Worm (Caenorhabditis elegans) whole organism, young adult: ENCODE results near the gene ZK512.11.

Experiments
- B0035.1 ChIP-seq: sonication (generic microtip); optimal IDR thresholded peaks from 2 replicates; lab custom pipeline; 2016; ENCODE audit warnings: missing genetic modification characterization, mild to moderate bottlenecking, missing compliant biosample characterization, missing genotype, missing genetic modification reagents
- C17E4.6 ChIP-seq: fragments of 200-800 bp; sonication (Bioruptor generic); IDR thresholded peaks from 2 replicates; pipeline ENCODE4 v1.3.6; 2022; ENCODE audit warnings: missing genetic modification reagents, missing genetic modification characterization, missing compliant biosample characterization
- D2030.7 ChIP-seq: fragments of 200-800 bp; sonication (Bioruptor generic); IDR thresholded peaks from 2 replicates; pipeline ENCODE4 v1.3.6; 2022; ENCODE audit warnings: missing genetic modification reagents, missing genetic modification characterization, missing compliant biosample characterization
- F10E7.11 ChIP-seq: sonication (generic microtip); optimal IDR thresholded peaks from 2 replicates; lab custom pipeline; 2017; ENCODE audit warnings: mild to moderate bottlenecking, missing genetic modification characterization, moderate library complexity, missing compliant biosample characterization
- F55B11.4 ChIP-seq: sonication (generic microtip); optimal IDR thresholded peaks from 2 replicates; lab custom pipeline; 2016; ENCODE audit warnings: missing compliant biosample characterization, missing genetic modification characterization, borderline replicate concordance; ENCODE audit not compliant: insufficient read depth
- Y53G8AR.9 ChIP-seq: fragments of 200-800 bp; sonication (Bioruptor generic); conservative IDR thresholded peaks from 2 replicates; pipeline ENCODE4 v1.3.6; 2022; ENCODE audit warnings: missing genetic modification reagents, missing genetic modification characterization, missing compliant biosample characterization
- Y67H2A.10 ChIP-seq: fragments of 200-800 bp; sonication (Bioruptor generic); conservative IDR thresholded peaks from 2 replicates; pipeline ENCODE4 v1.3.6; 2022; ENCODE audit warnings: missing genetic modification reagents, missing genetic modification characterization, missing compliant biosample characterization
- Y95B8A.8 ChIP-seq: fragments of 200-800 bp; sonication (Bioruptor generic); IDR thresholded peaks from 2 replicates; pipeline ENCODE4 v1.3.6; 2022; ENCODE audit warnings: missing genetic modification reagents, missing genetic modification characterization, missing compliant biosample characterization
- attf-5 ChIP-seq: fragments of 200-800 bp; sonication (Bioruptor generic); optimal IDR thresholded peaks from 2 replicates; lab custom pipeline; 2018; ENCODE audit warnings: mild to moderate bottlenecking, missing genetic modification characterization, missing compliant biosample characterization
- bed-1 ChIP-seq: fragments of 200-800 bp; sonication (Bioruptor generic); IDR thresholded peaks from 2 replicates; pipeline ENCODE4 v1.3.6; 2022; ENCODE audit warnings: missing genetic modification reagents, missing genetic modification characterization, missing compliant biosample characterization
- ceh-40 ChIP-seq: fragments of 200-800 bp; sonication (Bioruptor generic); IDR thresholded peaks from 2 replicates; pipeline ENCODE4 v1.3.6; 2022; ENCODE audit warnings: missing genetic modification characterization, missing compliant biosample characterization
- chd-7 ChIP-seq: sonication (generic microtip); optimal IDR thresholded peaks from 2 replicates; lab custom pipeline; 2016; ENCODE audit warnings: mild to moderate bottlenecking, missing genetic modification characterization, moderate library complexity, missing compliant biosample characterization
- die-1 ChIP-seq: sonication (generic microtip); optimal IDR thresholded peaks from 2 replicates; lab custom pipeline; 2016; ENCODE audit warnings: missing genotype, mild to moderate bottlenecking, missing genetic modification characterization, missing compliant biosample characterization
- dpff-1 ChIP-seq: sonication (generic microtip); optimal IDR thresholded peaks from 2 replicates; lab custom pipeline; 2017; ENCODE audit warnings: mild to moderate bottlenecking, missing genetic modification characterization, missing compliant biosample characterization
- dpl-1 ChIP-seq: fragments of 150-350 bp; optimal IDR thresholded peaks from 2 replicates; lab custom pipeline; 2014; ENCODE audit warnings: missing biosample characterization, missing genetic modification reagents, missing genetic modification characterization
- egl-18 ChIP-seq: fragments of 200-800 bp; sonication (Bioruptor generic); IDR thresholded peaks from 2 replicates; pipeline ENCODE4 v1.3.6; 2022; ENCODE audit warnings: missing genetic modification reagents, missing genetic modification characterization, missing compliant biosample characterization
- ets-4 ChIP-seq: fragments of 200-800 bp; sonication (Bioruptor generic); optimal IDR thresholded peaks from 2 replicates; lab custom pipeline; 2018; ENCODE audit warnings: mild to moderate bottlenecking, missing genetic modification characterization, missing compliant biosample characterization
- fkh-3 ChIP-seq: sonication (generic microtip); optimal IDR thresholded peaks from 2 replicates; lab custom pipeline; 2016; ENCODE audit warnings: mild to moderate bottlenecking, missing genetic modification characterization, missing compliant biosample characterization
- hrde-1 ChIP-seq: sonication (generic microtip); optimal IDR thresholded peaks from 2 replicates; lab custom pipeline; 2016; ENCODE audit warnings: missing genetic modification characterization, mild to moderate bottlenecking, missing compliant biosample characterization, moderate library complexity, missing genotype, missing genetic modification reagents, borderline replicate concordance
- hsf-1 ChIP-seq: fragments of 200-800 bp; sonication (Bioruptor generic); IDR thresholded peaks from 2 replicates; pipeline ENCODE4 v1.3.6; 2022; ENCODE audit warnings: missing genetic modification reagents, missing genetic modification characterization, missing compliant biosample characterization
- lag-1 ChIP-seq: fragments of 200-800 bp; sonication (Bioruptor generic); IDR thresholded peaks from 2 replicates; pipeline ENCODE4 v1.3.6; 2022; ENCODE audit warnings: missing genetic modification reagents, missing genetic modification characterization, missing compliant biosample characterization
- let-526 ChIP-seq: fragments of 200-800 bp; sonication (Bioruptor generic); IDR thresholded peaks from 2 replicates; pipeline ENCODE4 v1.3.6; 2022; ENCODE audit warnings: missing genetic modification reagents, missing genetic modification characterization, missing compliant biosample characterization
- let-607 ChIP-seq, 2 experiments: fragments of 200-800 bp in 1 of 2; sonication (Bioruptor generic) in 1 of 2; sonication (generic microtip) in 1 of 2; optimal IDR thresholded peaks; 2 replicates each; lab custom pipeline; 2016 to 2018; ENCODE audit warnings: mild to moderate bottlenecking in 2 of 2, missing compliant biosample characterization in 2 of 2, missing genetic modification characterization in 2 of 2, moderate library complexity in 2 of 2, missing genotype in 1 of 2
- lin-40 ChIP-seq: sonication (generic microtip); optimal IDR thresholded peaks from 2 replicates; lab custom pipeline; 2016; ENCODE audit warnings: missing genetic modification characterization, mild to moderate bottlenecking, missing compliant biosample characterization, missing genotype, missing genetic modification reagents
- lsy-27 ChIP-seq: sonication (generic microtip); optimal IDR thresholded peaks from 2 replicates; lab custom pipeline; 2017; ENCODE audit warnings: missing genetic modification characterization, mild to moderate bottlenecking, missing compliant biosample characterization, antibody characterized with exemption, missing genotype, borderline replicate concordance; ENCODE audit not compliant: insufficient read depth
- madf-10 ChIP-seq: sonication (generic microtip); optimal IDR thresholded peaks from 2 replicates; lab custom pipeline; 2016; ENCODE audit warnings: mild to moderate bottlenecking, missing genetic modification characterization, missing compliant biosample characterization
- madf-6 ChIP-seq: fragments of 200-800 bp; sonication (Bioruptor generic); IDR thresholded peaks from 2 replicates; pipeline ENCODE4 v1.3.6; 2022; ENCODE audit warnings: missing genetic modification reagents, missing genetic modification characterization, missing compliant biosample characterization
- mxl-1 ChIP-seq: sonication (generic microtip); optimal IDR thresholded peaks from 2 replicates; lab custom pipeline; 2016; ENCODE audit warnings: missing genetic modification characterization, missing compliant biosample characterization
- nfya-1 ChIP-seq: sonication (generic microtip); optimal IDR thresholded peaks from 2 replicates; lab custom pipeline; 2017; ENCODE audit warnings: antibody characterized with exemption, missing compliant biosample characterization, missing genetic modification characterization, borderline replicate concordance; ENCODE audit not compliant: insufficient read depth
- nfyb-1 ChIP-seq: fragments of 200-800 bp; sonication (Bioruptor generic); IDR thresholded peaks from 2 replicates; pipeline ENCODE4 v1.3.6; 2022; ENCODE audit warnings: missing genetic modification reagents, missing genetic modification characterization, missing compliant biosample characterization
- nhr-80 ChIP-seq: sonication (generic microtip); optimal IDR thresholded peaks from 2 replicates; lab custom pipeline; 2016; ENCODE audit warnings: missing genetic modification characterization, missing compliant biosample characterization
- rec-8 ChIP-seq, 2 experiments: sonication (generic microtip); optimal IDR thresholded peaks; 2 replicates each; lab custom pipeline; 2016; ENCODE audit warnings: mild to moderate bottlenecking in 2 of 2, missing genetic modification characterization in 2 of 2, missing genetic modification reagents in 2 of 2, missing genotype in 2 of 2, missing biosample characterization in 1 of 2, missing compliant biosample characterization in 1 of 2, moderate library complexity in 1 of 2
- repo-1 ChIP-seq: sonication (generic microtip); optimal IDR thresholded peaks from 2 replicates; lab custom pipeline; 2017; ENCODE audit warnings: mild to moderate bottlenecking, missing genetic modification characterization, missing compliant biosample characterization
- snpc-4 ChIP-seq, 5 experiments: fragments of 150-350 bp in 1 of 5; sonication (generic microtip) in 4 of 5; optimal IDR thresholded peaks; 2 replicates each; lab custom pipeline; 2014 to 2018; ENCODE audit warnings: missing genetic modification characterization in 5 of 5, missing biosample characterization in 3 of 5, antibody characterized with exemption in 2 of 5, mild to moderate bottlenecking in 2 of 5, missing compliant biosample characterization in 2 of 5, missing genotype in 2 of 5, moderate library complexity in 2 of 5, missing genetic modification reagents in 1 of 5
- sptf-2 ChIP-seq: fragments of 200-800 bp; sonication (Bioruptor generic); optimal IDR thresholded peaks from 2 replicates; lab custom pipeline; 2018; ENCODE audit warnings: mild to moderate bottlenecking, missing genetic modification characterization, missing compliant biosample characterization
- tbp1 ChIP-seq: fragments of 200-800 bp; sonication (Bioruptor generic); optimal IDR thresholded peaks from 2 replicates; lab custom pipeline; 2018; ENCODE audit warnings: mild to moderate bottlenecking, missing genetic modification characterization, missing compliant biosample characterization
- tbx-9 ChIP-seq: sonication (generic microtip); optimal IDR thresholded peaks from 2 replicates; lab custom pipeline; 2016; ENCODE audit warnings: borderline replicate concordance, missing genetic modification characterization, inconsistent platforms, missing compliant biosample characterization
- zim-3 ChIP-seq: sonication (generic microtip); optimal IDR thresholded peaks from 2 replicates; lab custom pipeline; 2017; ENCODE audit warnings: mild to moderate bottlenecking, missing genetic modification characterization, moderate library complexity, missing compliant biosample characterization
- ztf-26 ChIP-seq: sonication (generic microtip); optimal IDR thresholded peaks from 2 replicates; lab custom pipeline; 2017; ENCODE audit warnings: missing genetic modification characterization, missing compliant biosample characterization

The ZK512.11 gene

DNA sequence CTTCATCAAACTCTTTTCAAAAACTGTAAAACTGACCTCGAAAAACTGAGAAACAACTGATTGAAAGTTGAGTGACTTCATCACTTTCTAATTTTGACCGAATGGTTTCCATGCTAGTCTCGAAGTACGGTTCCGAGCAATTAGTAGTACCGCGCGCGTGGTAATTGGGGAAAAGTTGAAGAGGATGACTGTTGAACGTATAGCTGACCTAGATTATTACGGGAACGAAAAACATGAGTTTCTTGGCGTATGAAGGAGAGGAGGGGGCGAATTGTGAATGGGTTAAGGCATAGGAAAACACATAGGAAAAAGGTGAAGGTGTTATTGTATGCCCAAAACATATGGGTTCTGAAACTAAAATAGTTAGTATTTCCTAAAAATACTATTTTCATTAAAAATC lies 17.5 kb downstream of the ZK512.11 start, which contains the start of gene ptr-9:
ptr-9 (minus strand) TSS at position 101 of the 400 bp plus-strand sequence.
- TF ChIP-seq snpc-4 (GFP tag; optimal IDR thresholded peaks at IDR 0.05; lab: Kevin White, UChicago) (no peak), snpc-4 (tag; optimal IDR thresholded peaks at IDR 0.05; lab: Kevin White, UChicago) (no peak), chd-7 (tag; lab: Kevin White, UChicago) (no peak)

DNA sequence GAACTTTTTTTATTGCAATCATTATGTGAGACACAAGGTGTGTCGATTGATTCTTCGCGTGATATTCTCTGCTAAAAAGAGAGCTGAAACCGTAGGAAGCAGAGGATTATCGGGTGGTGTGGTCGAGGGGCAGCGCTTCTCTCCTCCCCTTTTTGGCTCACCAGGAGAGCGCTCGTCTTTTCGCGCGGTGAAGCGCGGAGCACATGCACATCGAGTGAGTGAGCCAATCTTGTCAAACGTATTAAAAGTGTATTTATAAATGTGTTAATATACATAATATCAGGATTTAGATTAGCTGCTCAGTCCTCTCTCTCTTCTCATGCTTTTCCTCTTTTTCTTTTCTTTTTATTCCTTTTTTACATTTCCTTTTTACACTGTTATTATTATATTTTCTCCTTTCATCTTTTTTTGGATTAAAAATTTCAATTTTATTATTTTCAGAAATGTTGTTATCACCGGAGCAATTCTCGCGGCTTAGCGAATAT lies 18.7 kb downstream of the ZK512.11 start, which contains the start of gene dgk-3:
dgk-3 (plus strand) TSS at position 435 of the 485 bp plus-strand sequence.
- TF ChIP-seq Y67H2A.10 (GFP tag; lab: Robert Waterston, UW) (no peak), hsf-1 (GFP tag; lab: Robert Waterston, UW) (no peak), nhr-80 (tag; lab: Kevin White, UChicago) (no peak), bed-1 (GFP tag; lab: Robert Waterston, UW) (no peak), B0035.1 (tag; lab: Kevin White, UChicago) (no peak), madf-10 (tag; lab: Kevin White, UChicago) (no peak), hrde-1 (no peak), Y53G8AR.9 (GFP tag; lab: Robert Waterston, UW) (no peak), repo-1 (no peak), zim-3 (no peak), ceh-40 (GFP tag; lab: Robert Waterston, UW) (no peak), tbp1 (GFP tag; lab: Kevin White, UChicago) (no peak), madf-6 (GFP tag; lab: Robert Waterston, UW) (no peak), nfyb-1 (GFP tag; lab: Robert Waterston, UW) (no peak)

DNA sequence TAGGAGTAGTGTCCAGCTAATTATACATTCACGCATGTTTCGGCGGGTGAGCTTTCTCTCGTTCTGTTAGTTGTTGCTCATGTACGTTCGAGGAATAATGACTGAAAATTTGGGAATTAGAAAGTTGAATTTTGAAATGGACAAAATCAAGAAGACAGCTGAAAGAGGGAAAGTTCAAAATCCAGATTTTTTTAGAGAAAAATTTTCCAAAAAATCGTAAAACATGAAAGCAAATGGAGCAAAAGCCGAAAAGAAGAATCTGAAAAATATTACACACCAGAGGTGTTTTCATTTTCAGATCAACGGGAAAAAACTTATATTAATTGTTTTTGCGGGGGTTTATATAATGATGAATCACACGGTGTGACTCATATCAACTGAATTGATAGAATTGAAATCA lies 28.7 kb downstream of the ZK512.11 start, which contains the start of gene ina-1:
ina-1 (minus strand) TSS at position 101 of the 400 bp plus-strand sequence.
- TF ChIP-seq B0035.1 (tag; lab: Kevin White, UChicago) (no peak), ets-4 (no peak), D2030.7 (GFP tag; lab: Robert Waterston, UW) (no peak), attf-5 (no peak), hrde-1 (no peak), dpl-1 (GFP tag; lab: Kevin White, UChicago) (no peak), ztf-26 (tag; lab: Kevin White, UChicago) (no peak), rec-8 (tag; optimal IDR thresholded peaks at IDR 0.05; lab: Kevin White, UChicago) (no peak), dpff-1 (tag; lab: Kevin White, UChicago) (no peak), let-607 (tag; optimal IDR thresholded peaks at IDR 0.05; lab: Kevin White, UChicago) (no peak), egl-18 (GFP tag; lab: Robert Waterston, UW) (no peak), C17E4.6 (no peak), sptf-2 (no peak), lag-1 (GFP tag; lab: Robert Waterston, UW) (no peak), tbp1 (GFP tag; lab: Kevin White, UChicago) (no peak), F55B11.4 (tag; lab: Kevin White, UChicago) (no peak), mxl-1 (no peak)

DNA sequence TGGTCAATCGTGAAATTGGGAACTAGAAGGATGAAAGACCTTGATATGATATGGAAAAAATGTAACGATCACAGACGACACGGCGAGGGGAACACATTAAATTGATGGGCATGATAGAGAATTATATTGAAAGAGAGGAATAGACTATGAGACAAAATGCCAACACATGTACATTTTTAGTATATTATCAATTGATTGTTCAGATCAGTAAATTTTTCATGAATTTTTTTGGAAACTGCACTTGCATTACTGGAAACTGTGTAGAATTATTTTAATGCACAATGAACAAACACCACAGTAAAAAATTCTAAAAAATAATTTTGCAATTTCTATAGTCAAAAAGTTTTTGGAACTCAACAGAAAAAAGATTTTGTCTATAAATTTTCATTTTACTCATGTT lies 29.2 kb downstream of the ZK512.11 start:
- TF ChIP-seq fkh-3 (tag; lab: Kevin White, UChicago) (no peak), die-1 (tag; lab: Kevin White, UChicago) (no peak), D2030.7 (GFP tag; lab: Robert Waterston, UW) (no peak), madf-10 (tag; lab: Kevin White, UChicago) (no peak), Y95B8A.8 (GFP tag; lab: Robert Waterston, UW) (no peak), tbx-9 (tag; lab: Kevin White, UChicago) (no peak), lsy-27 (tag; lab: Kevin White, UChicago) (no peak), let-526 (no peak), B0035.1 (tag; lab: Kevin White, UChicago) (no peak), lin-40 (tag; lab: Kevin White, UChicago) (no peak), Y53G8AR.9 (GFP tag; lab: Robert Waterston, UW) (no peak), bed-1 (GFP tag; lab: Robert Waterston, UW) (no peak), nfya-1 (tag; lab: Kevin White, UChicago) (no peak), F10E7.11 (tag; lab: Kevin White, UChicago) (no peak)
- TF ChIP-seq, all 124 proteins: peak for 0
